Worm (Caenorhabditis elegans) whole organism, mixed stage, embryonic: ENCODE results near the gene srw-67.
"Not testable (repeated sequence)": the region's sequence is repeated elsewhere in the genome, so short reads cannot be mapped to it uniquely, and the experiment has no call there.

Experiments used
- M03D4.4 ChIP-seq: sonication (generic microtip); optimal IDR thresholded peaks from 2 replicates; lab custom pipeline; 2017; ENCODE audit warnings: mild to moderate bottlenecking, missing genetic modification characterization, missing compliant biosample characterization
- bed-3 ChIP-seq: fragments of 200-800 bp; sonication (Bioruptor generic); optimal IDR thresholded peaks from 3 replicates; lab custom pipeline; 2018; ENCODE audit warnings: mild to moderate bottlenecking, missing genetic modification characterization, moderate library complexity, missing compliant biosample characterization
- blmp-1 ChIP-seq: fragments of 150-350 bp; optimal IDR thresholded peaks from 2 replicates; lab custom pipeline; 2014; ENCODE audit warnings: missing biosample characterization, missing genetic modification characterization
- ceh-39 ChIP-seq: fragments of 150-350 bp; optimal IDR thresholded peaks from 2 replicates; lab custom pipeline; 2014; ENCODE audit warnings: missing biosample characterization, missing genetic modification characterization
- ceh-43 ChIP-seq: fragments of 200-800 bp; sonication (Bioruptor generic); optimal IDR thresholded peaks from 2 replicates; lab custom pipeline; 2018; ENCODE audit warnings: mild to moderate bottlenecking, missing genetic modification characterization, moderate library complexity, missing compliant biosample characterization
- ceh-83 ChIP-seq: fragments of 200-800 bp; sonication (Bioruptor generic); optimal IDR thresholded peaks from 2 replicates; lab custom pipeline; 2018; ENCODE audit warnings: mild to moderate bottlenecking, missing genetic modification characterization, missing compliant biosample characterization
- cnd-1 ChIP-seq: fragments of 200-800 bp; sonication (Bioruptor generic); optimal IDR thresholded peaks from 2 replicates; lab custom pipeline; 2018; ENCODE audit warnings: mild to moderate bottlenecking, missing genetic modification characterization, missing compliant biosample characterization
- drap-1 ChIP-seq: fragments of 200-800 bp; sonication (Bioruptor generic); optimal IDR thresholded peaks from 3 replicates; lab custom pipeline; 2018; ENCODE audit warnings: mild to moderate bottlenecking, missing genetic modification characterization, missing compliant biosample characterization
- ham-2 ChIP-seq: fragments of 200-800 bp; sonication (Bioruptor generic); optimal IDR thresholded peaks from 2 replicates; lab custom pipeline; 2018; ENCODE audit warnings: mild to moderate bottlenecking, missing genetic modification characterization, missing compliant biosample characterization
- lin-13 ChIP-seq: fragments of 150-350 bp; optimal IDR thresholded peaks from 2 replicates; lab custom pipeline; 2014; ENCODE audit warnings: missing biosample characterization, missing genetic modification characterization
- lsy-2 ChIP-seq: fragments of 150-350 bp; optimal IDR thresholded peaks from 2 replicates; lab custom pipeline; 2014; ENCODE audit warnings: missing biosample characterization, missing genetic modification characterization
- mab-5 ChIP-seq: fragments of 150-350 bp; optimal IDR thresholded peaks from 2 replicates; lab custom pipeline; 2014; ENCODE audit warnings: missing biosample characterization, missing genetic modification characterization
- mep-1 ChIP-seq: fragments of 150-350 bp; optimal IDR thresholded peaks from 2 replicates; lab custom pipeline; 2017; ENCODE audit warnings: missing biosample characterization, missing genetic modification reagents, missing genetic modification characterization, inconsistent platforms
- mls-2 ChIP-seq: sonication (generic microtip); optimal IDR thresholded peaks from 2 replicates; lab custom pipeline; 2016; ENCODE audit warnings: mild to moderate bottlenecking, missing genetic modification characterization, moderate library complexity, missing compliant biosample characterization
- nhr-12 ChIP-seq: fragments of 150-350 bp; optimal IDR thresholded peaks from 2 replicates; lab custom pipeline; 2014; ENCODE audit warnings: missing biosample characterization, missing genetic modification characterization
- nhr-2 ChIP-seq: fragments of 150-350 bp; optimal IDR thresholded peaks from 2 replicates; lab custom pipeline; 2014; ENCODE audit warnings: missing biosample characterization, missing genetic modification characterization
- nhr-237 ChIP-seq: fragments of 150-350 bp; optimal IDR thresholded peaks from 2 replicates; lab custom pipeline; 2014; ENCODE audit warnings: missing biosample characterization, missing genetic modification characterization
- nhr-28 ChIP-seq: fragments of 150-350 bp; optimal IDR thresholded peaks from 2 replicates; lab custom pipeline; 2014; ENCODE audit warnings: missing biosample characterization, missing genetic modification characterization
- nhr-76 ChIP-seq: sonication (generic microtip); optimal IDR thresholded peaks from 2 replicates; lab custom pipeline; 2017; ENCODE audit warnings: missing biosample characterization, missing genetic modification characterization
- sem-2 ChIP-seq: fragments of 200-800 bp; sonication (Bioruptor generic); optimal IDR thresholded peaks from 2 replicates; lab custom pipeline; 2018; ENCODE audit warnings: mild to moderate bottlenecking, missing genetic modification characterization, missing compliant biosample characterization
- snpc-4 ChIP-seq: fragments of 150-350 bp; optimal IDR thresholded peaks from 2 replicates; lab custom pipeline; 2014; ENCODE audit warnings: missing biosample characterization, missing genetic modification characterization
- unc-39 ChIP-seq: fragments of 150-350 bp; optimal IDR thresholded peaks from 2 replicates; lab custom pipeline; 2014; ENCODE audit warnings: missing biosample characterization, missing genetic modification characterization
- unc-62 ChIP-seq: fragments of 150-350 bp; optimal IDR thresholded peaks from 2 replicates; lab custom pipeline; 2014; ENCODE audit warnings: missing biosample characterization, missing genetic modification reagents, missing genetic modification characterization
- ztf-11 ChIP-seq: fragments of 150-350 bp; optimal IDR thresholded peaks from 2 replicates; lab custom pipeline; 2014; ENCODE audit warnings: missing biosample characterization, missing genetic modification characterization

The srw-67 gene

ce11 chrV:7436509-7436908 is 19.0 kb downstream of the srw-67 start:
- TF ChIP-seq ceh-43: no peak
- no peak for TF ChIP-seq M03D4.4
- no peak for TF ChIP-seq mep-1 (tag; lab: Kevin White, UChicago)
- no peak for TF ChIP-seq cnd-1 (tag; lab: Kevin White, UChicago)
- no peak for TF ChIP-seq lsy-2 (tag; lab: Kevin White, UChicago)
- no peak for TF ChIP-seq unc-62 (GFP tag; lab: Kevin White, UChicago)
- TF ChIP-seq nhr-76 (tag; lab: Kevin White, UChicago): no peak
- TF ChIP-seq unc-39 (tag; lab: Kevin White, UChicago): no peak
- TF ChIP-seq nhr-28 (tag; lab: Kevin White, UChicago): no peak
- no peak for TF ChIP-seq ceh-39
- no peak for TF ChIP-seq mls-2 (tag; lab: Kevin White, UChicago)
- no peak for TF ChIP-seq lin-13 (tag; lab: Kevin White, UChicago)
- TF ChIP-seq ztf-11 (tag; lab: Kevin White, UChicago): no peak
- no peak for TF ChIP-seq nhr-2 (tag; lab: Kevin White, UChicago)
- TF ChIP-seq blmp-1 (tag; lab: Kevin White, UChicago): no peak

- TF ChIP-seq snpc-4 (tag; lab: Kevin White, UChicago) (no peak), nhr-2 (tag; lab: Kevin White, UChicago) (no peak), ham-2 (GFP tag; lab: Kevin White, UChicago) (no peak), lsy-2 (tag; lab: Kevin White, UChicago) (no peak), ceh-39 (no peak)
- TF ChIP-seq, all 35 proteins: peak for 0
Measured at ce11 chrV:7436911-7437310, 19.5 kb downstream of the srw-67 start.

- TF ChIP-seq nhr-12 (tag; lab: Kevin White, UChicago) (no peak), ceh-43 (no peak), unc-39 (tag; lab: Kevin White, UChicago) (no peak), nhr-237 (tag; lab: Kevin White, UChicago) (no peak), lin-13 (tag; lab: Kevin White, UChicago) (no peak), snpc-4 (tag; lab: Kevin White, UChicago) (no peak), blmp-1 (tag; lab: Kevin White, UChicago) (no peak), cnd-1 (tag; lab: Kevin White, UChicago) (no peak), drap-1 (GFP tag; lab: Kevin White, UChicago) (no peak), nhr-76 (tag; lab: Kevin White, UChicago) (no peak), mls-2 (tag; lab: Kevin White, UChicago) (no peak)
- TF ChIP-seq, all 35 proteins: peak for 0
Measured at ce11 chrV:7437538-7437937, 20.1 kb downstream of the srw-67 start, which contains the start of gene F25E5.9. Gene F25E5.9, minus strand, starts transcription at chrV:7437919.

ce11 chrV:7437985-7438384 is 20.5 kb downstream of the srw-67 start, which contains the start of gene F25E5.16:
Gene F25E5.16, plus strand, starts transcription at chrV:7438285.
- TF ChIP-seq sem-2 (GFP tag; lab: Kevin White, UChicago): no peak

- TF ChIP-seq nhr-237 (tag; lab: Kevin White, UChicago) (no peak), mab-5 (no peak), nhr-28 (tag; lab: Kevin White, UChicago) (no peak), M03D4.4 (no peak)
Measured at ce11 chrV:7439807-7440206, 22.3 kb downstream of the srw-67 start, which contains the start of gene try-13. Gene try-13, plus strand, starts transcription at chrV:7440107.

ce11 chrV:7444331-7444730 is 26.9 kb downstream of the srw-67 start, which contains the start of gene nhr-141:
Gene nhr-141, plus strand, starts transcription at chrV:7444661.
- TF ChIP-seq bed-3 (GFP tag; lab: Kevin White, UChicago); lin-13 (tag; lab: Kevin White, UChicago); unc-39 (tag; lab: Kevin White, UChicago): not testable (repeated sequence)
- TF ChIP-seq, all 35 proteins: peak for 0; not testable (repeated sequence) for 35

- TF ChIP-seq ceh-83 (GFP tag; lab: Kevin White, UChicago) (no peak), blmp-1 (tag; lab: Kevin White, UChicago) (no peak)
Measured at ce11 chrV:7446965-7447364, 29.5 kb downstream of the srw-67 start, which contains the start of gene F25E5.5. Gene F25E5.5, plus strand, starts transcription at chrV:7447265.

ce11 chrV:7449303-7449827 is 31.9 kb downstream of the srw-67 start, which contains the start of gene try-12:
Gene try-12, plus strand, starts transcription at chrV:7449353.
- TF ChIP-seq ztf-11 (tag; lab: Kevin White, UChicago): no peak
- TF ChIP-seq bed-3 (GFP tag; lab: Kevin White, UChicago): no peak
- TF ChIP-seq nhr-76 (tag; lab: Kevin White, UChicago): no peak
